Fruit fly (Drosophila melanogaster) whole organism, prepupa: ENCODE measurements around the gene CG17597.

ENCODE experiments used
- Blimp-1 ChIP-seq: fragments of 200-800 bp; sonication (Bioruptor generic); optimal IDR thresholded peaks from 3 replicates; lab custom pipeline; 2017; ENCODE audit warnings: missing biosample characterization, missing genetic modification characterization, mild to moderate bottlenecking, moderate library complexity, missing genetic modification reagents
- CG10631 ChIP-seq: fragments of 200-800 bp; sonication (Bioruptor generic); optimal IDR thresholded peaks from 2 replicates; lab custom pipeline; 2016; ENCODE audit warnings: missing biosample characterization, missing genetic modification characterization
- CG10669 ChIP-seq: fragments of 200-800 bp; sonication (Bioruptor generic); optimal IDR thresholded peaks from 3 replicates; lab custom pipeline; 2018; ENCODE audit warnings: missing biosample characterization, mild to moderate bottlenecking, missing genetic modification characterization, moderate library complexity
- CG11294 ChIP-seq: fragments of 200-800 bp; sonication (Bioruptor generic); IDR thresholded peaks from 2 replicates; pipeline ENCODE4 v1.3.6; 2022; ENCODE audit warnings: missing biosample characterization, missing genetic modification characterization
- CG11762 ChIP-seq: fragments of 200-800 bp; sonication (Bioruptor generic); optimal IDR thresholded peaks from 3 replicates; lab custom pipeline; 2016; ENCODE audit warnings: missing biosample characterization, missing genetic modification characterization; ENCODE audit not compliant: insufficient read depth
- CG11902 ChIP-seq: fragments of 200-800 bp; sonication (Bioruptor generic); optimal IDR thresholded peaks from 3 replicates; lab custom pipeline; 2016; ENCODE audit warnings: missing biosample characterization, missing genetic modification characterization
- CG15336 ChIP-seq: fragments of 200-800 bp; sonication (Bioruptor generic); IDR thresholded peaks from 2 replicates; pipeline ENCODE4 v1.3.6; 2022; ENCODE audit warnings: missing biosample characterization, missing genetic modification characterization
- CG1621 ChIP-seq: fragments of 200-800 bp; sonication (Bioruptor generic); optimal IDR thresholded peaks from 3 replicates; lab custom pipeline; 2018; ENCODE audit warnings: missing biosample characterization, mild to moderate bottlenecking, missing genetic modification characterization
- CG16779 ChIP-seq: fragments of 200-800 bp; sonication (Bioruptor generic); optimal IDR thresholded peaks from 3 replicates; lab custom pipeline; 2017; ENCODE audit warnings: missing biosample characterization, mild to moderate bottlenecking, missing genetic modification characterization
- CG31627 ChIP-seq: fragments of 200-800 bp; sonication (Bioruptor generic); optimal IDR thresholded peaks from 3 replicates; lab custom pipeline; 2016; ENCODE audit warnings: missing biosample characterization, missing genetic modification characterization
- CG32006 ChIP-seq: fragments of 200-800 bp; sonication (Bioruptor generic); optimal IDR thresholded peaks from 3 replicates; lab custom pipeline; 2017; ENCODE audit warnings: missing biosample characterization, mild to moderate bottlenecking, missing genetic modification characterization
- CG34406 ChIP-seq: fragments of 200-800 bp; sonication (Bioruptor generic); optimal IDR thresholded peaks from 3 replicates; lab custom pipeline; 2016; ENCODE audit warnings: missing biosample characterization, missing genetic modification characterization
- CG3919 ChIP-seq: fragments of 200-800 bp; sonication (Bioruptor generic); optimal IDR thresholded peaks from 3 replicates; lab custom pipeline; 2016; ENCODE audit warnings: missing biosample characterization, missing genetic modification characterization
- CG4318 ChIP-seq: fragments of 200-800 bp; sonication (Bioruptor generic); optimal IDR thresholded peaks from 3 replicates; lab custom pipeline; 2017; ENCODE audit warnings: missing biosample characterization, mild to moderate bottlenecking, missing genetic modification characterization
- CG6163 ChIP-seq: fragments of 200-800 bp; sonication (Bioruptor generic); IDR thresholded peaks from 3 replicates; pipeline ENCODE4 v1.3.6; 2022; ENCODE audit warnings: missing biosample characterization, missing genetic modification characterization
- CG6276 ChIP-seq: fragments of 200-800 bp; sonication (Bioruptor generic); optimal IDR thresholded peaks from 2 replicates; lab custom pipeline; 2017; ENCODE audit warnings: missing biosample characterization, mild to moderate bottlenecking, missing genetic modification characterization
- CG6792 ChIP-seq: fragments of 200-800 bp; sonication (Bioruptor generic); optimal IDR thresholded peaks from 3 replicates; lab custom pipeline; 2016; ENCODE audit warnings: missing biosample characterization, missing genetic modification characterization
- CG6808 ChIP-seq: fragments of 200-800 bp; sonication (Bioruptor generic); optimal IDR thresholded peaks from 3 replicates; lab custom pipeline; 2017; ENCODE audit warnings: missing biosample characterization, missing genetic modification characterization, mild to moderate bottlenecking, moderate library complexity, missing genetic modification reagents
- CG6854 ChIP-seq: fragments of 200-800 bp; sonication (Bioruptor generic); optimal IDR thresholded peaks from 2 replicates; lab custom pipeline; 2017; ENCODE audit warnings: missing biosample characterization, mild to moderate bottlenecking, missing genetic modification characterization
- CG7368 ChIP-seq: fragments of 200-800 bp; sonication (Bioruptor generic); optimal IDR thresholded peaks from 3 replicates; lab custom pipeline; 2016; ENCODE audit warnings: missing biosample characterization, missing genetic modification characterization
- CG8632 ChIP-seq: fragments of 200-800 bp; sonication (Bioruptor generic); optimal IDR thresholded peaks from 3 replicates; lab custom pipeline; 2016; ENCODE audit warnings: missing biosample characterization, missing genetic modification characterization
- CG9139 ChIP-seq: fragments of 200-800 bp; sonication (Bioruptor generic); optimal IDR thresholded peaks from 3 replicates; lab custom pipeline; 2017; ENCODE audit warnings: missing biosample characterization, mild to moderate bottlenecking, missing genetic modification characterization
- Eip75B ChIP-seq: fragments of 200-800 bp; sonication (Bioruptor generic); optimal IDR thresholded peaks from 3 replicates; lab custom pipeline; 2016; ENCODE audit warnings: missing biosample characterization, missing genetic modification characterization
- Eip78C ChIP-seq: fragments of 200-800 bp; sonication (Bioruptor generic); peaks from one replicate; lab custom pipeline; 2016; ENCODE audit warnings: missing biosample characterization, missing genetic modification characterization
- Eip93F ChIP-seq: fragments of 200-800 bp; sonication (Bioruptor generic); optimal IDR thresholded peaks from 2 replicates; lab custom pipeline; 2016; ENCODE audit warnings: missing biosample characterization, mild to moderate bottlenecking, missing genetic modification characterization
- Ets21C ChIP-seq: fragments of 200-800 bp; sonication (Bioruptor generic); optimal IDR thresholded peaks from 3 replicates; lab custom pipeline; 2016; ENCODE audit warnings: missing biosample characterization, missing genetic modification characterization
- Gug ChIP-seq: fragments of 200-800 bp; sonication (Bioruptor generic); IDR thresholded peaks from 2 replicates; pipeline ENCODE4 v1.3.6; 2022; ENCODE audit warnings: missing biosample characterization, missing genetic modification characterization
- Hr38 ChIP-seq: sonication (Bioruptor generic); optimal IDR thresholded peaks from 2 replicates; lab custom pipeline; 2016; ENCODE audit warnings: missing biosample characterization, missing genetic modification characterization
- Hr39 ChIP-seq: fragments of 200-800 bp; sonication (Bioruptor generic); optimal IDR thresholded peaks from 2 replicates; lab custom pipeline; 2016; ENCODE audit warnings: missing biosample characterization, missing genetic modification characterization
- Hr4 ChIP-seq: fragments of 200-800 bp; sonication (Bioruptor generic); optimal IDR thresholded peaks from 3 replicates; lab custom pipeline; 2016; ENCODE audit warnings: missing biosample characterization, missing genetic modification characterization
- Met ChIP-seq: fragments of 200-800 bp; sonication (Bioruptor generic); optimal IDR thresholded peaks from 3 replicates; lab custom pipeline; 2016; ENCODE audit warnings: missing biosample characterization, missing genetic modification characterization
- OdsH ChIP-seq: fragments of 200-800 bp; sonication (Bioruptor generic); optimal IDR thresholded peaks from 3 replicates; lab custom pipeline; 2016; ENCODE audit warnings: missing biosample characterization, missing genetic modification characterization
- Smox ChIP-seq: fragments of 200-800 bp; sonication (Bioruptor generic); optimal IDR thresholded peaks from 3 replicates; lab custom pipeline; 2016; ENCODE audit warnings: missing biosample characterization, missing genetic modification characterization
- Sox102F ChIP-seq: fragments of 200-800 bp; sonication (Bioruptor generic); optimal IDR thresholded peaks from 2 replicates; lab custom pipeline; 2016; ENCODE audit warnings: missing biosample characterization, mild to moderate bottlenecking, missing genetic modification characterization
- Sox15 ChIP-seq: fragments of 200-800 bp; sonication (Bioruptor generic); optimal IDR thresholded peaks from 3 replicates; lab custom pipeline; 2016; ENCODE audit warnings: missing biosample characterization, missing genetic modification characterization
- achi ChIP-seq: fragments of 200-800 bp; sonication (Bioruptor generic); optimal IDR thresholded peaks from 3 replicates; lab custom pipeline; 2016; ENCODE audit warnings: missing biosample characterization, missing genetic modification characterization
- acj6 ChIP-seq: fragments of 200-800 bp; sonication (Bioruptor generic); optimal IDR thresholded peaks from 3 replicates; lab custom pipeline; 2016; ENCODE audit warnings: missing biosample characterization, missing genetic modification characterization
- dac ChIP-seq: fragments of 200-800 bp; sonication (Bioruptor generic); optimal IDR thresholded peaks from 2 replicates; lab custom pipeline; 2017; ENCODE audit warnings: missing biosample characterization, mild to moderate bottlenecking, missing genetic modification characterization
- dsx ChIP-seq: fragments of 200-800 bp; optimal IDR thresholded peaks from 3 replicates; lab custom pipeline; 2019; ENCODE audit warnings: missing biosample characterization, mild to moderate bottlenecking, missing genetic modification characterization, moderate library complexity; ENCODE audit not compliant: poor library complexity, severe bottlenecking
- esn ChIP-seq: fragments of 200-800 bp; sonication (Bioruptor generic); optimal IDR thresholded peaks from 2 replicates; lab custom pipeline; 2016; ENCODE audit warnings: missing biosample characterization, mild to moderate bottlenecking, missing genetic modification characterization, moderate library complexity
- fkh ChIP-seq: fragments of 200-800 bp; sonication (Bioruptor generic); optimal IDR thresholded peaks from 3 replicates; lab custom pipeline; 2017; ENCODE audit warnings: missing biosample characterization, mild to moderate bottlenecking, missing genetic modification characterization, moderate library complexity
- lz ChIP-seq: fragments of 200-800 bp; sonication (Bioruptor generic); optimal IDR thresholded peaks from 3 replicates; lab custom pipeline; 2016; ENCODE audit warnings: missing biosample characterization, missing genetic modification characterization
- net ChIP-seq: fragments of 200-800 bp; sonication (Bioruptor generic); optimal IDR thresholded peaks from 3 replicates; lab custom pipeline; 2016; ENCODE audit warnings: missing biosample characterization, missing genetic modification characterization
- pdm3 ChIP-seq: fragments of 200-800 bp; sonication (Bioruptor generic); optimal IDR thresholded peaks from 3 replicates; lab custom pipeline; 2016; ENCODE audit warnings: missing biosample characterization, missing genetic modification characterization
- salr ChIP-seq, 2 experiments: fragments of 200-800 bp; sonication (Bioruptor generic); optimal IDR thresholded peaks; 3 replicates each; lab custom pipeline; 2016 to 2018; ENCODE audit warnings: missing biosample characterization in 2 of 2, missing genetic modification characterization in 2 of 2, mild to moderate bottlenecking in 1 of 2
- spab ChIP-seq: fragments of 200-800 bp; sonication (Bioruptor generic); optimal IDR thresholded peaks from 2 replicates; lab custom pipeline; 2017; ENCODE audit warnings: missing biosample characterization, mild to moderate bottlenecking, missing genetic modification characterization, missing genetic modification reagents
- ss ChIP-seq, 2 experiments: fragments of 200-800 bp; sonication (Bioruptor generic); optimal IDR thresholded peaks; 2 replicates in 1 of 2; 3 replicates in 1 of 2; lab custom pipeline; 2017 to 2018; ENCODE audit warnings: mild to moderate bottlenecking in 2 of 2, missing biosample characterization in 2 of 2, missing genetic modification characterization in 2 of 2, moderate library complexity in 1 of 2
- svp ChIP-seq: fragments of 200-800 bp; sonication (Bioruptor generic); peaks from one replicate; lab custom pipeline; 2016; ENCODE audit warnings: missing biosample characterization, missing genetic modification characterization
- topi ChIP-seq: fragments of 200-800 bp; sonication (Bioruptor generic); optimal IDR thresholded peaks from 3 replicates; lab custom pipeline; 2016; ENCODE audit warnings: missing biosample characterization, missing genetic modification characterization
- vri ChIP-seq: fragments of 200-800 bp; sonication (Bioruptor generic); optimal IDR thresholded peaks from 3 replicates; lab custom pipeline; 2016; ENCODE audit warnings: missing biosample characterization, mild to moderate bottlenecking, missing genetic modification characterization

CG17597 gene

DNA sequence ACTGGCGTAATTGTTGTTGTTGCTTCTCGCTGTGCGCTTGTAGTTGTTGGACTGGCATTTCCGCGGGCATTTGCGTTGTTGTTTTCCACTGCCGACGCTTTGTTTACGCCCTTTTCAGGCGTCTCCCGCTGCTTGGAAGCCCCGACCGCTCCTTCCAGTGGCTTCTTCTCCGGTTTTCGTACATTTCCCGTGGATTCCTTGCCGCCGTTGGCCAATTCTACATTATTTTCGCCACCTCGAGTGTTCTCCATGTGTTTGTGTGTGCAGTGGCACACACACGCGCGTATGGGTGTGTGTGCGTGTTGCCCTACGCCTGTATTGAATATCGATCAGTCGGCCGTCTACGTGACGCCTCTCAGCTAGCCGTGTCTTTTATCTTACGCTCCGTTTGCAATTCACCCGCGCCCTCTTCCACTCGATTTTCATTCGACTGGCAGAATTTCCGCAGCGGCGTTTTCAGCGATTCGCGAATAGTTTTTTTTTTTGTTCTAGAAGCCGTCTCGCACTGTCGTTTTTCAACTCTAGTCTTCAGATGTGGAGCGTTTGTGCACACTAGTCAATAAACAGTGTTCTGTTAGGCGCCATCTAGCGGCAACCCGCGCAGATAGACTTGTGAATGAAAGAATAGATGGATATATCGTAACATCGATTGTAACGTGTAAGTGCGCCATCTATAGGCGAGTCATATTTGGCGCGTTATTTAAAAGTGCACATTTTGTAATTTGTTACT lies 8.4 kb upstream of the CG17597 start, which contains the start of gene CG10600:
Gene CG10600, minus strand, starts transcription at position 537 of the 730 bp plus-strand sequence.
- TF ChIP-seq CG9139 (GFP tag; lab: Kevin White, UChicago) (no peak), fkh (GFP tag; lab: Kevin White, UChicago) (peak; percentile 77), CG6276 (GFP tag; lab: Kevin White, UChicago) (no peak), CG16779 (no peak), Sox102F (GFP tag; lab: Kevin White, UChicago) (peak; percentile 82), CG11902 (GFP tag; lab: Kevin White, UChicago) (peak; percentile 42), CG10669 (peak; percentile 57), CG10631 (GFP tag; lab: Kevin White, UChicago) (peak; percentile 62), Eip93F (GFP tag; lab: Kevin White, UChicago) (no peak), CG32006 (GFP tag; lab: Kevin White, UChicago) (no peak), CG34406 (GFP tag; lab: Kevin White, UChicago) (peak; percentile 50), CG6163 (GFP tag; lab: Robert Waterston, UW) (peak; percentile 63; the same call in 2 of the 3 replicates), dsx (peak; percentile 55), CG7368 (peak; percentile 65), dac (peak; percentile 55), OdsH (GFP tag; lab: Kevin White, UChicago) (peak; percentile 59), CG1621 (tag; lab: Kevin White, UChicago) (peak; percentile 51), CG3919 (GFP tag; lab: Kevin White, UChicago) (peak; percentile 81), Blimp-1 (peak; percentile 19), acj6 (GFP tag; lab: Kevin White, UChicago) (no peak), ss (GFP tag; optimal IDR thresholded peaks at IDR 0.05; lab: Kevin White, UChicago) (peak; percentile 65 to 73), CG31627 (GFP tag; lab: Kevin White, UChicago) (peak; percentile 85), spab (GFP tag; lab: Kevin White, UChicago) (no peak), Sox15 (GFP tag; lab: Kevin White, UChicago) (peak; percentile 55), Hr39 (GFP tag; lab: Kevin White, UChicago) (peak; percentile 81), net (GFP tag; lab: Kevin White, UChicago) (peak; percentile 72), lz (GFP tag; lab: Kevin White, UChicago) (peak; percentile 80), salr (GFP tag; optimal IDR thresholded peaks at IDR 0.05; lab: Kevin White, UChicago) (peak; percentile 54 to 62), topi (GFP tag; lab: Kevin White, UChicago) (peak; percentile 76), CG15336 (GFP tag; lab: Robert Waterston, UW) (0 out of 2 replicates have a peak, but pooled peaks have one; percentile 17), CG6854 (GFP tag; lab: Kevin White, UChicago) (no peak), Hr38 (GFP tag; lab: Kevin White, UChicago) (no peak), CG11294 (GFP tag; lab: Robert Waterston, UW) (0 out of 2 replicates have a peak, but pooled peaks have one; percentile 17), Smox (GFP tag; lab: Kevin White, UChicago) (no peak), Gug (GFP tag; lab: Robert Waterston, UW) (no peak), CG4318 (GFP tag; lab: Kevin White, UChicago) (no peak), esn (GFP tag; lab: Kevin White, UChicago) (peak; percentile 86), achi (GFP tag; lab: Kevin White, UChicago) (peak; percentile 66), CG8632 (peak; percentile 47), Eip78C (GFP tag; lab: Kevin White, UChicago) (peak; percentile 95), svp (GFP tag; lab: Kevin White, UChicago) (peak; percentile 91), CG11762 (GFP tag; lab: Kevin White, UChicago) (no peak), CG6792 (GFP tag; lab: Kevin White, UChicago) (peak; percentile 75), Eip75B (GFP tag; lab: Kevin White, UChicago) (no peak), Ets21C (GFP tag; lab: Kevin White, UChicago) (no peak), CG6808 (GFP tag; lab: Kevin White, UChicago) (peak; percentile 57), pdm3 (GFP tag; lab: Kevin White, UChicago) (no peak), Met (GFP tag; lab: Kevin White, UChicago) (no peak), vri (GFP tag; lab: Kevin White, UChicago) (no peak), Hr4 (GFP tag; lab: Kevin White, UChicago) (no peak)
